Fruit fly (Drosophila melanogaster) whole organism, embryonic: ENCODE results near the gene DnaJ-H.

Source experiments
- CG1024 ChIP-seq: fragments of 200-800 bp; sonication (Bioruptor generic); IDR thresholded peaks from 2 replicates; pipeline ENCODE4 v1.3.6; 2022; ENCODE audit warnings: missing biosample characterization, missing genetic modification characterization
- CG10366 ChIP-seq: fragments of 200-800 bp; sonication (Bioruptor generic); IDR thresholded peaks from 2 replicates; pipeline ENCODE4 v1.3.6; 2022; ENCODE audit warnings: missing biosample characterization, missing genetic modification characterization
- CG10565 ChIP-seq: fragments of 200-800 bp; sonication (Bioruptor generic); optimal IDR thresholded peaks from 3 replicates; lab custom pipeline; 2016; ENCODE audit warnings: missing biosample characterization, mild to moderate bottlenecking, missing genetic modification characterization
- CG11560 ChIP-seq: fragments of 200-800 bp; sonication (Bioruptor generic); IDR thresholded peaks from 3 replicates; pipeline ENCODE4 v1.3.6; 2022; ENCODE audit warnings: missing biosample characterization, missing genetic modification characterization
- CG12769 ChIP-seq: fragments of 200-800 bp; sonication (Bioruptor generic); optimal IDR thresholded peaks from 2 replicates; lab custom pipeline; 2019; ENCODE audit warnings: missing biosample characterization, mild to moderate bottlenecking, missing genetic modification characterization, moderate library complexity
- CG14710 ChIP-seq: fragments of 200-800 bp; sonication (Bioruptor generic); optimal IDR thresholded peaks from 3 replicates; lab custom pipeline; 2019; ENCODE audit warnings: missing biosample characterization, mild to moderate bottlenecking, missing genetic modification characterization, moderate library complexity
- CG16779 ChIP-seq: fragments of 200-800 bp; sonication (Bioruptor generic); IDR thresholded peaks from 2 replicates; pipeline ENCODE4 v1.3.6; 2022; ENCODE audit warnings: missing biosample characterization, missing genetic modification characterization
- CG1792 ChIP-seq: fragments of 200-800 bp; sonication (Bioruptor generic); optimal IDR thresholded peaks from 2 replicates; lab custom pipeline; 2016; ENCODE audit warnings: missing biosample characterization, missing genetic modification characterization
- CG18262 ChIP-seq: fragments of 200-800 bp; optimal IDR thresholded peaks from 3 replicates; lab custom pipeline; 2019; ENCODE audit warnings: missing biosample characterization, mild to moderate bottlenecking, missing genetic modification characterization, moderate library complexity
- CG2678 ChIP-seq: fragments of 200-800 bp; sonication (Bioruptor generic); optimal IDR thresholded peaks from 3 replicates; lab custom pipeline; 2019; ENCODE audit warnings: missing biosample characterization, mild to moderate bottlenecking, missing genetic modification characterization, moderate library complexity
- CG2889 ChIP-seq: fragments of 200-800 bp; sonication (Bioruptor generic); IDR thresholded peaks from 3 replicates; pipeline ENCODE4 v1.3.6; 2022; ENCODE audit warnings: missing biosample characterization, missing genetic modification characterization
- CG30431 ChIP-seq: fragments of 200-800 bp; sonication (Bioruptor generic); optimal IDR thresholded peaks from 2 replicates; lab custom pipeline; 2017; ENCODE audit warnings: missing biosample characterization, missing genetic modification characterization
- CG3065 ChIP-seq: fragments of 200-800 bp; sonication (Bioruptor generic); optimal IDR thresholded peaks from 2 replicates; lab custom pipeline; 2016; ENCODE audit warnings: missing biosample characterization, missing genetic modification characterization
- CG34376 ChIP-seq: fragments of 200-800 bp; sonication (Bioruptor generic); optimal IDR thresholded peaks from 2 replicates; lab custom pipeline; 2018; ENCODE audit warnings: missing biosample characterization, mild to moderate bottlenecking, missing genetic modification characterization
- CG3847 ChIP-seq: fragments of 200-800 bp; sonication (Bioruptor generic); IDR thresholded peaks from 2 replicates; pipeline ENCODE4 v1.3.6; 2022; ENCODE audit warnings: missing biosample characterization, missing genetic modification characterization
- CG4328 ChIP-seq: fragments of 200-800 bp; sonication (Bioruptor generic); optimal IDR thresholded peaks from 3 replicates; lab custom pipeline; 2017; ENCODE audit warnings: missing biosample characterization, missing genetic modification reagents, missing genetic modification characterization
- CG5180 ChIP-seq: fragments of 200-800 bp; sonication (Bioruptor generic); optimal IDR thresholded peaks from 3 replicates; lab custom pipeline; 2017; ENCODE audit warnings: missing biosample characterization, missing genetic modification characterization, mild to moderate bottlenecking, moderate library complexity, missing genetic modification reagents
- CG6765 ChIP-seq: fragments of 200-800 bp; sonication (Bioruptor generic); optimal IDR thresholded peaks from 3 replicates; lab custom pipeline; 2017; ENCODE audit warnings: missing biosample characterization, mild to moderate bottlenecking, missing genetic modification characterization
- CG7786 ChIP-seq: fragments of 200-800 bp; sonication (Bioruptor generic); optimal IDR thresholded peaks from 2 replicates; lab custom pipeline; 2016; ENCODE audit warnings: missing biosample characterization, missing genetic modification characterization
- CG8290 ChIP-seq, 3 experiments: fragments of 200-800 bp; sonication (Bioruptor generic); optimal IDR thresholded peaks; 2 replicates each; lab custom pipeline; 2016 to 2019; ENCODE audit warnings: missing biosample characterization in 3 of 3, missing genetic modification characterization in 3 of 3, mild to moderate bottlenecking in 2 of 3, moderate library complexity in 1 of 3
- CG9215 ChIP-seq: fragments of 200-800 bp; sonication (Bioruptor generic); IDR thresholded peaks from 2 replicates; pipeline ENCODE4 v1.3.6; 2022; ENCODE audit warnings: missing biosample characterization, missing genetic modification characterization
- CHES-1-like ChIP-seq: fragments of 200-800 bp; sonication (Bioruptor generic); optimal IDR thresholded peaks from 2 replicates; lab custom pipeline; 2016; ENCODE audit warnings: missing biosample characterization, missing genetic modification characterization
- CrebB ChIP-seq: fragments of 200-800 bp; sonication (Bioruptor generic); optimal IDR thresholded peaks from 3 replicates; lab custom pipeline; 2018; ENCODE audit warnings: missing biosample characterization, mild to moderate bottlenecking, missing genetic modification characterization
- Dref ChIP-seq: fragments of 200-800 bp; sonication (Bioruptor generic); IDR thresholded peaks from 2 replicates; pipeline ENCODE4 v1.3.6; 2022; ENCODE audit warnings: missing biosample characterization, missing genetic modification characterization
- ERR ChIP-seq: fragments of 200-800 bp; sonication (Bioruptor generic); optimal IDR thresholded peaks from 2 replicates; lab custom pipeline; 2016; ENCODE audit warnings: missing biosample characterization, missing genetic modification characterization
- Ets65A ChIP-seq: fragments of 200-800 bp; sonication (Bioruptor generic); peaks from one replicate; lab custom pipeline; 2016; ENCODE audit warnings: missing biosample characterization, missing genetic modification characterization
- HLH54F ChIP-seq: fragments of 200-800 bp; sonication (Bioruptor generic); optimal IDR thresholded peaks from 3 replicates; lab custom pipeline; 2016; ENCODE audit warnings: missing biosample characterization, missing genetic modification characterization
- Hey ChIP-seq: fragments of 200-800 bp; sonication (Bioruptor generic); optimal IDR thresholded peaks from 3 replicates; lab custom pipeline; 2018; ENCODE audit warnings: missing biosample characterization, mild to moderate bottlenecking, missing genetic modification characterization
- Myb ChIP-seq: fragments of 200-800 bp; sonication (Bioruptor generic); optimal IDR thresholded peaks from 2 replicates; lab custom pipeline; 2016; ENCODE audit warnings: missing biosample characterization, missing genetic modification characterization
- Neu2 ChIP-seq: fragments of 200-800 bp; sonication (Bioruptor generic); optimal IDR thresholded peaks from 3 replicates; lab custom pipeline; 2016; ENCODE audit warnings: missing biosample characterization, missing genetic modification characterization, borderline replicate concordance
- Rfx ChIP-seq: fragments of 200-800 bp; sonication (Bioruptor generic); IDR thresholded peaks from 2 replicates; pipeline ENCODE4 v1.3.6; 2022; ENCODE audit warnings: missing biosample characterization, missing genetic modification characterization
- TFAM ChIP-seq: fragments of 200-800 bp; sonication (Bioruptor generic); optimal IDR thresholded peaks from 2 replicates; lab custom pipeline; 2017; ENCODE audit warnings: missing biosample characterization, missing genetic modification characterization, inconsistent platforms
- cg ChIP-seq: fragments of 200-800 bp; sonication (Bioruptor generic); optimal IDR thresholded peaks from 3 replicates; lab custom pipeline; 2019; ENCODE audit warnings: missing biosample characterization, mild to moderate bottlenecking, missing genetic modification characterization, moderate library complexity
- crc ChIP-seq: fragments of 200-800 bp; sonication (Bioruptor generic); optimal IDR thresholded peaks from 2 replicates; lab custom pipeline; 2016; ENCODE audit warnings: missing biosample characterization, missing genetic modification characterization
- da ChIP-seq: fragments of 200-800 bp; sonication (Bioruptor generic); optimal IDR thresholded peaks from 2 replicates; lab custom pipeline; 2016; ENCODE audit warnings: missing biosample characterization, missing genetic modification characterization
- dmrt11E ChIP-seq: fragments of 200-800 bp; sonication (Bioruptor generic); optimal IDR thresholded peaks from 3 replicates; lab custom pipeline; 2018; ENCODE audit warnings: missing biosample characterization, mild to moderate bottlenecking, missing genetic modification characterization, moderate library complexity
- ewg ChIP-seq: fragments of 200-800 bp; sonication (Bioruptor generic); optimal IDR thresholded peaks from 3 replicates; lab custom pipeline; 2017; ENCODE audit warnings: mild to moderate bottlenecking, missing biosample characterization, missing genetic modification reagents, missing genetic modification characterization
- gce ChIP-seq: fragments of 200-800 bp; sonication (Bioruptor generic); IDR thresholded peaks from 3 replicates; pipeline ENCODE4 v1.3.6; 2022; ENCODE audit warnings: missing biosample characterization, missing genetic modification characterization
- hb ChIP-seq: fragments of 200-800 bp; sonication (Bioruptor generic); IDR thresholded peaks from 3 replicates; pipeline ENCODE4 v1.3.6; 2022; ENCODE audit warnings: missing biosample characterization, missing genetic modification characterization; ENCODE audit not compliant: partially characterized antibody
- jumu ChIP-seq: fragments of 200-800 bp; sonication (Bioruptor generic); optimal IDR thresholded peaks from 3 replicates; lab custom pipeline; 2016; ENCODE audit warnings: missing biosample characterization, missing genetic modification characterization
- pfk ChIP-seq: fragments of 200-800 bp; sonication (Bioruptor generic); optimal IDR thresholded peaks from 2 replicates; lab custom pipeline; 2018; ENCODE audit warnings: missing biosample characterization, mild to moderate bottlenecking, missing genetic modification characterization, moderate library complexity
- ro ChIP-seq: fragments of 200-800 bp; sonication (Bioruptor generic); IDR thresholded peaks from 2 replicates; pipeline ENCODE4 v1.3.6; 2022; ENCODE audit warnings: missing biosample characterization, missing genetic modification characterization
- scrt ChIP-seq: fragments of 200-800 bp; sonication (Bioruptor generic); optimal IDR thresholded peaks from 2 replicates; lab custom pipeline; 2018; ENCODE audit warnings: missing biosample characterization, mild to moderate bottlenecking, missing genetic modification characterization, moderate library complexity
- sens-2 ChIP-seq: fragments of 200-800 bp; sonication (Bioruptor generic); IDR thresholded peaks from 2 replicates; pipeline ENCODE4 v1.3.6; 2022; ENCODE audit warnings: missing biosample characterization, missing genetic modification characterization
- slbo ChIP-seq: fragments of 200-800 bp; sonication (Bioruptor generic); IDR thresholded peaks from 2 replicates; pipeline ENCODE4 v1.3.6; 2022; ENCODE audit warnings: missing biosample characterization, missing genetic modification characterization
- ssp ChIP-seq: fragments of 200-800 bp; sonication (Bioruptor generic); IDR thresholded peaks from 2 replicates; pipeline ENCODE4 v1.3.6; 2022; ENCODE audit warnings: missing biosample characterization, missing genetic modification characterization
- stwl ChIP-seq: fragments of 200-800 bp; sonication (Bioruptor generic); optimal IDR thresholded peaks from 3 replicates; lab custom pipeline; 2018; ENCODE audit warnings: missing biosample characterization, mild to moderate bottlenecking, missing genetic modification characterization, moderate library complexity
- vvl ChIP-seq: fragments of 200-800 bp; sonication (Bioruptor generic); IDR thresholded peaks from 2 replicates; pipeline ENCODE4 v1.3.6; 2022; ENCODE audit warnings: missing biosample characterization, missing genetic modification characterization
- wdn ChIP-seq: fragments of 200-800 bp; sonication (Bioruptor generic); IDR thresholded peaks from 2 replicates; pipeline ENCODE4 v1.3.6; 2022; ENCODE audit warnings: missing biosample characterization, missing genetic modification characterization
- wek ChIP-seq: fragments of 200-800 bp; sonication (Bioruptor generic); optimal IDR thresholded peaks from 3 replicates; lab custom pipeline; 2018; ENCODE audit warnings: missing biosample characterization, mild to moderate bottlenecking, missing genetic modification characterization, moderate library complexity
- zf30C ChIP-seq: fragments of 200-800 bp; sonication (Bioruptor generic); optimal IDR thresholded peaks from 3 replicates; lab custom pipeline; 2018; ENCODE audit warnings: missing biosample characterization, mild to moderate bottlenecking, missing genetic modification characterization

DnaJ-H gene

DNA sequence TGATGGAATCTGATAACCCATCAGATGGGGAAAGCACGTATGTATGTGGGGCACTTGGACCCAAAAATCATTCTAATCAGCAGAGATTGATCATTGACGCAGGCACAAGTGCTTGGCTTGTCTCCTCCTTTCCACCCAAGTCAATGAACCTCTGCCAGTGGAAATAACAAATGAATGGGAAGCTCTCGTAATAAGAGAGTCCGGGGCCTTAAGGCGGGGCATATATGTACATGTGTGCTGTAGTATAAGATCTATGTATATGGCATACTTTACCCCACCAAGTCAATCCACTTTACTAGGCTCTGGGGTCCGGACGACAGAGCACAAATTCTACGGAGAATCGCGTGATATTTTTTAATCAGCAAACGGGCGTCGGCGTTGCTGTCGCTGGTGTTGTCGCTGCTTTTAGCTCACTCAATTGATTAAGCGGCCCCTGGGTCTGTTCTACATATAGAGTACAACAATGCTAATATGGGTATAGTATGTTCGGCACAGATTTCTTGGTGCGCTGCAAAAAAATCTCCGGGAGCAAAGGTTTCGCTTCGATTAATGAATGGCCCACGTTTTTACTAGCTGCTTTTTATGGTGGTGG, 40.3 kb upstream of the DnaJ-H start:
- TF ChIP-seq CG18262 (tag; lab: Kevin White, UChicago) (no peak), CG11560 (tag; lab: Robert Waterston, UW) (no peak), da (no peak), dmrt11E (tag; lab: Kevin White, UChicago) (no peak), CG34376 (GFP tag; lab: Kevin White, UChicago) (peak; percentile 96), CHES-1-like (GFP tag; lab: Kevin White, UChicago) (no peak), hb (GFP tag; lab: Robert Waterston, UW) (no peak), Dref (GFP tag; lab: Robert Waterston, UW) (no peak), CG30431 (no peak), CrebB (tag; lab: Kevin White, UChicago) (peak; percentile 13), CG9215 (no peak), sens-2 (GFP tag; lab: Robert Waterston, UW) (no peak), Neu2 (GFP tag; lab: Kevin White, UChicago) (no peak), Hey (tag; lab: Kevin White, UChicago) (peak; percentile 61), CG12769 (tag; lab: Kevin White, UChicago) (no peak), gce (no peak), CG2678 (tag; lab: Kevin White, UChicago) (peak; percentile 30), CG2889 (GFP tag; lab: Robert Waterston, UW) (no peak), crc (GFP tag; lab: Kevin White, UChicago) (no peak), CG1024 (no peak), zf30C (GFP tag; lab: Kevin White, UChicago) (no peak), ssp (GFP tag; lab: Robert Waterston, UW) (no peak), Ets65A (no peak), pfk (GFP tag; lab: Kevin White, UChicago) (peak; percentile 55), wdn (GFP tag; lab: Robert Waterston, UW) (no peak), CG3065 (GFP tag; lab: Kevin White, UChicago) (no peak), CG10366 (GFP tag; lab: Robert Waterston, UW) (no peak), CG7786 (GFP tag; lab: Kevin White, UChicago) (peak; percentile 29), stwl (tag; lab: Kevin White, UChicago) (no peak), CG1792 (no peak), wek (GFP tag; lab: Kevin White, UChicago) (no peak), TFAM (GFP tag; lab: Kevin White, UChicago) (no peak), HLH54F (GFP tag; lab: Kevin White, UChicago) (no peak), scrt (GFP tag; lab: Kevin White, UChicago) (no peak), Myb (GFP tag; lab: Kevin White, UChicago) (no peak), CG5180 (GFP tag; lab: Kevin White, UChicago) (no peak), jumu (no peak), ro (GFP tag; lab: Robert Waterston, UW) (no peak), CG14710 (no peak), cg (GFP tag; lab: Kevin White, UChicago) (no peak), CG4328 (GFP tag; lab: Kevin White, UChicago) (peak; percentile 21), CG6765 (GFP tag; lab: Kevin White, UChicago) (no peak), vvl (GFP tag; lab: Robert Waterston, UW) (no peak), ERR (no peak), CG16779 (GFP tag; lab: Robert Waterston, UW) (no peak), CG10565 (no peak), slbo (GFP tag; lab: Robert Waterston, UW) (no peak), CG3847 (GFP tag; lab: Robert Waterston, UW) (no peak), CG8290 (GFP tag; optimal IDR thresholded peaks at IDR 0.05; lab: Kevin White, UChicago) (no peak), CG8290 (tag; optimal IDR thresholded peaks at IDR 0.05; lab: Kevin White, UChicago) (peak in 1 of 2 experiments; percentile 37), ewg (GFP tag; lab: Kevin White, UChicago) (no peak), Rfx (GFP tag; lab: Robert Waterston, UW) (0 out of 2 replicates have a peak, but pooled peaks have one; percentile 23)
